Fruit fly (Drosophila melanogaster) whole organism, pupa: ENCODE data around the gene CG12081.
A peak's percentile ranks its signal among the peaks of the same experiment; 100 is the strongest.

ENCODE experiments used
- CG10348 ChIP-seq: fragments of 200-800 bp; sonication (Bioruptor generic); IDR thresholded peaks from 2 replicates; pipeline ENCODE4 v1.3.6; 2022; ENCODE audit warnings: missing biosample characterization, missing genetic modification characterization
- CG12605 ChIP-seq: fragments of 200-800 bp; sonication (Bioruptor generic); IDR thresholded peaks from 2 replicates; pipeline ENCODE4 v1.3.6; 2022; ENCODE audit warnings: missing biosample characterization, missing genetic modification characterization
- CG13204 ChIP-seq: fragments of 200-800 bp; sonication (Bioruptor generic); optimal IDR thresholded peaks from 2 replicates; lab custom pipeline; 2018; ENCODE audit warnings: missing biosample characterization, mild to moderate bottlenecking, missing genetic modification characterization, moderate library complexity
- CG14655 ChIP-seq: fragments of 200-800 bp; sonication (Bioruptor generic); optimal IDR thresholded peaks from 3 replicates; lab custom pipeline; 2017; ENCODE audit warnings: mild to moderate bottlenecking, missing biosample characterization, missing genetic modification reagents, missing genetic modification characterization
- CG15710 ChIP-seq: fragments of 200-800 bp; sonication (Bioruptor generic); optimal IDR thresholded peaks from 2 replicates; lab custom pipeline; 2018; ENCODE audit warnings: missing biosample characterization, mild to moderate bottlenecking, missing genetic modification characterization, moderate library complexity
- CG17806 ChIP-seq: fragments of 200-800 bp; sonication (Bioruptor generic); optimal IDR thresholded peaks from 2 replicates; lab custom pipeline; 2018; ENCODE audit warnings: missing biosample characterization, mild to moderate bottlenecking, missing genetic modification characterization, moderate library complexity
- CG32121 ChIP-seq: fragments of 200-800 bp; sonication (Bioruptor generic); IDR thresholded peaks from 2 replicates; pipeline ENCODE4 v1.3.6; 2022; ENCODE audit warnings: missing biosample characterization, missing genetic modification characterization
- CG34367 ChIP-seq: fragments of 200-800 bp; sonication (Bioruptor generic); optimal IDR thresholded peaks from 2 replicates; lab custom pipeline; 2018; ENCODE audit warnings: missing biosample characterization, mild to moderate bottlenecking, missing genetic modification characterization
- CG4496 ChIP-seq: fragments of 200-800 bp; sonication (Bioruptor generic); IDR thresholded peaks from 3 replicates; pipeline ENCODE4 v1.3.6; 2022; ENCODE audit warnings: missing biosample characterization, missing genetic modification characterization
- CG8159 ChIP-seq: fragments of 200-800 bp; sonication (Bioruptor generic); optimal IDR thresholded peaks from 3 replicates; lab custom pipeline; 2018; ENCODE audit warnings: missing biosample characterization, mild to moderate bottlenecking, missing genetic modification characterization, moderate library complexity
- CG8301 ChIP-seq: fragments of 200-800 bp; sonication (Bioruptor generic); optimal IDR thresholded peaks from 2 replicates; lab custom pipeline; 2018; ENCODE audit warnings: missing biosample characterization, mild to moderate bottlenecking, missing genetic modification characterization
- CG9948 ChIP-seq: fragments of 200-800 bp; sonication (Bioruptor generic); optimal IDR thresholded peaks from 2 replicates; lab custom pipeline; 2018; ENCODE audit warnings: missing biosample characterization, mild to moderate bottlenecking, missing genetic modification characterization, moderate library complexity
- D1 ChIP-seq: fragments of 200-800 bp; sonication (Bioruptor generic); optimal IDR thresholded peaks from 2 replicates; lab custom pipeline; 2018; ENCODE audit warnings: missing biosample characterization, mild to moderate bottlenecking, missing genetic modification characterization, moderate library complexity
- EcR ChIP-seq: fragments of 200-800 bp; sonication (Bioruptor generic); optimal IDR thresholded peaks from 3 replicates; lab custom pipeline; 2019; ENCODE audit warnings: missing biosample characterization, missing genetic modification characterization, mild to moderate bottlenecking, moderate library complexity, missing genetic modification reagents
- Ets98B ChIP-seq: fragments of 200-800 bp; sonication (Bioruptor generic); IDR thresholded peaks from 2 replicates; pipeline ENCODE4 v1.3.6; 2022; ENCODE audit warnings: missing biosample characterization, missing genetic modification characterization
- Pif1A ChIP-seq: fragments of 200-800 bp; sonication (Bioruptor generic); optimal IDR thresholded peaks from 3 replicates; lab custom pipeline; 2016; ENCODE audit warnings: missing biosample characterization, missing genetic modification characterization
- Pif1B ChIP-seq: fragments of 200-800 bp; sonication (Bioruptor generic); optimal IDR thresholded peaks from 3 replicates; lab custom pipeline; 2016; ENCODE audit warnings: missing biosample characterization, missing genetic modification characterization
- Snoo ChIP-seq: fragments of 200-800 bp; sonication (Bioruptor generic); optimal IDR thresholded peaks from 3 replicates; lab custom pipeline; 2017; ENCODE audit warnings: missing biosample characterization, mild to moderate bottlenecking, missing genetic modification characterization, inconsistent platforms
- fd96Ca ChIP-seq: fragments of 200-800 bp; sonication (Bioruptor generic); IDR thresholded peaks from 3 replicates; pipeline ENCODE4 v1.3.6; 2022; ENCODE audit warnings: missing biosample characterization, missing genetic modification characterization
- gl ChIP-seq: fragments of 200-800 bp; sonication (Bioruptor generic); optimal IDR thresholded peaks from 2 replicates; lab custom pipeline; 2018; ENCODE audit warnings: missing biosample characterization, mild to moderate bottlenecking, missing genetic modification characterization
- rn ChIP-seq: fragments of 200-800 bp; sonication (Bioruptor generic); IDR thresholded peaks from 2 replicates; pipeline ENCODE4 v1.3.6; 2022; ENCODE audit warnings: missing biosample characterization, missing genetic modification characterization

Gene CG12081

dm6 chrX:8622419-8622818, 33.8 kb downstream of the CG12081 start:
- TF ChIP-seq CG32121 (no peak), CG4496 (no peak), Ets98B (no peak), fd96Ca (no peak), CG17806 (tag; lab: Kevin White, UChicago) (no peak), CG13204 (GFP tag; lab: Kevin White, UChicago) (no peak), CG8159 (tag; lab: Kevin White, UChicago) (no peak)

- no peak for TF ChIP-seq EcR (GFP tag; lab: Kevin White, UChicago)
- no peak for TF ChIP-seq CG9948 (tag; lab: Kevin White, UChicago)
- TF ChIP-seq CG34367 (tag; lab: Kevin White, UChicago) = no peak
- TF ChIP-seq CG32121 = peak; percentile 33; the same call in 1 of the 2 replicates
- TF ChIP-seq CG8159 (tag; lab: Kevin White, UChicago) = no peak
- TF ChIP-seq fd96Ca = no peak; the same call in 2 of the 3 replicates
- peak; percentile 47 for TF ChIP-seq D1 (tag; lab: Kevin White, UChicago)
- TF ChIP-seq Snoo (tag; lab: Kevin White, UChicago) = no peak
- TF ChIP-seq CG14655 (GFP tag; lab: Kevin White, UChicago) = no peak
- peak; percentile 25; the same call in 1 of the 2 replicates for TF ChIP-seq Ets98B
- TF ChIP-seq Pif1B (GFP tag; lab: Kevin White, UChicago) = no peak
- no peak for TF ChIP-seq gl (tag; lab: Kevin White, UChicago)
- TF ChIP-seq CG17806 (tag; lab: Kevin White, UChicago) = no peak
- TF ChIP-seq rn (GFP tag; lab: Robert Waterston, UW) = no peak
- TF ChIP-seq Pif1A (GFP tag; lab: Kevin White, UChicago) = no peak
- no peak for TF ChIP-seq CG12605 (GFP tag; lab: Robert Waterston, UW)
- TF ChIP-seq CG8301 = no peak
Observed at dm6 chrX:8624867-8625266, 36.3 kb downstream of the CG12081 start.

dm6 chrX:8627171-8627570, 38.6 kb downstream of the CG12081 start:
- TF ChIP-seq CG8159 (tag; lab: Kevin White, UChicago) = no peak
- TF ChIP-seq CG9948 (tag; lab: Kevin White, UChicago) = no peak
- no peak for TF ChIP-seq gl (tag; lab: Kevin White, UChicago)
- no peak for TF ChIP-seq Snoo (tag; lab: Kevin White, UChicago)
- TF ChIP-seq EcR (GFP tag; lab: Kevin White, UChicago) = no peak
- TF ChIP-seq CG4496 = no peak
- no peak for TF ChIP-seq CG10348 (GFP tag; lab: Robert Waterston, UW)
- no peak for TF ChIP-seq fd96Ca
- TF ChIP-seq CG12605 (GFP tag; lab: Robert Waterston, UW) = no peak
- TF ChIP-seq Pif1B (GFP tag; lab: Kevin White, UChicago) = no peak
- no peak for TF ChIP-seq D1 (tag; lab: Kevin White, UChicago)
- TF ChIP-seq Pif1A (GFP tag; lab: Kevin White, UChicago) = no peak

- TF ChIP-seq CG8159 (tag; lab: Kevin White, UChicago) (no peak), Snoo (tag; lab: Kevin White, UChicago) (no peak), gl (tag; lab: Kevin White, UChicago) (no peak), CG8301 (no peak), CG17806 (tag; lab: Kevin White, UChicago) (no peak), EcR (GFP tag; lab: Kevin White, UChicago) (no peak), CG15710 (no peak), CG4496 (no peak), Pif1A (GFP tag; lab: Kevin White, UChicago) (no peak), CG10348 (GFP tag; lab: Robert Waterston, UW) (no peak), CG34367 (tag; lab: Kevin White, UChicago) (no peak), CG13204 (GFP tag; lab: Kevin White, UChicago) (no peak), Ets98B (no peak), CG12605 (GFP tag; lab: Robert Waterston, UW) (no peak), CG9948 (tag; lab: Kevin White, UChicago) (no peak), fd96Ca (no peak), CG32121 (no peak), rn (GFP tag; lab: Robert Waterston, UW) (no peak), D1 (tag; lab: Kevin White, UChicago) (no peak), CG14655 (GFP tag; lab: Kevin White, UChicago) (no peak)
Observed at dm6 chrX:8634789-8635188, 46.2 kb downstream of the CG12081 start.

- TF ChIP-seq CG9948 (tag; lab: Kevin White, UChicago) (no peak), CG10348 (GFP tag; lab: Robert Waterston, UW) (no peak), CG8159 (tag; lab: Kevin White, UChicago) (no peak), CG32121 (no peak), CG34367 (tag; lab: Kevin White, UChicago) (no peak), rn (GFP tag; lab: Robert Waterston, UW) (no peak), CG4496 (no peak)
- TF ChIP-seq, all 21 proteins: peak for 0
Observed at dm6 chrX:8636114-8636929, 47.7 kb downstream of the CG12081 start.

- TF ChIP-seq CG8301 (no peak), EcR (GFP tag; lab: Kevin White, UChicago) (no peak), CG17806 (tag; lab: Kevin White, UChicago) (no peak), CG10348 (GFP tag; lab: Robert Waterston, UW) (no peak), Snoo (tag; lab: Kevin White, UChicago) (no peak), fd96Ca (no peak), CG4496 (no peak), CG32121 (no peak), CG13204 (GFP tag; lab: Kevin White, UChicago) (no peak), CG14655 (GFP tag; lab: Kevin White, UChicago) (no peak)
Observed at dm6 chrX:8637013-8637412, 48.4 kb downstream of the CG12081 start.
